Worm (Caenorhabditis elegans) whole organism, L1 larva: ENCODE results near the gene W03C9.6.

ENCODE experiments used
- aly-2 ChIP-seq: fragments of 150-350 bp; optimal IDR thresholded peaks from 2 replicates; lab custom pipeline; 2014; ENCODE audit warnings: missing biosample characterization, missing genetic modification characterization
- lin-39 ChIP-seq: fragments of 150-350 bp; optimal IDR thresholded peaks from 2 replicates; lab custom pipeline; 2014; ENCODE audit warnings: missing biosample characterization, missing genetic modification reagents, missing genetic modification characterization

DNA sequence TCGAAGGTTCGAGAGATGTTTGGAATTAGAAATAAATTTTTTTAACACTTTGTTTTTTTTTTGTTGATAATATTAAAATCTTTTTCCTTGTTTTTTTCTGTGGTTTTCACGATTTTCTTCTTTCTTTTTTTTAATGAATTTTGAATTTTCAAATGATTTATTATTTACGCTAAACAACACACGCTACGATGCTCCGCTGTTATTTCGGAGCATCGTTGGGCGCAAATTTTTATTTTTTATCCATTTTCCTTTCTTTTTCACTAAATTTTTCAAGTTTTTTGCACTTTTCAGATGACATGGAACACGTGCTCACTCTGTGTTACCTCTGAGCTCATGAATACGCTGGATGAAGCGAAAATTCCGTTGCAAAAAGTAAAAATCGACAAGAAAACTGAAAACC, 7.8 kb downstream of the W03C9.6 start, which contains the start of the genes W03C9.1 and W03C9.2:
- TF ChIP-seq aly-2 (tag; lab: Kevin White, UChicago) (no peak), lin-39 (tag; lab: Kevin White, UChicago) (no peak)
